Fruit fly (Drosophila melanogaster): ENCODE results near the gene CG17349.

- TF ChIP-seq ey (GFP tag; optimal IDR thresholded peaks at IDR 0.05) (no peak), Myc (optimal IDR thresholded peaks at IDR 0.05) (no peak), lola (GFP tag; optimal IDR thresholded peaks at IDR 0.05) (no peak), h (GFP tag; optimal IDR thresholded peaks at IDR 0.05) (no peak), N (GFP tag; optimal IDR thresholded peaks at IDR 0.05) (no peak)
Observed at dm6 chr2L:19333972-19334371, 36.3 kb upstream of the CG17349 start.
